Fruit fly (Drosophila melanogaster): ENCODE measurements around the gene Syn.

The Syn gene

dm6 chr3R:10203554-10203953 is 13.1 kb downstream of the Syn start (continued):
- TF ChIP-seq CG10979 (tag; optimal IDR thresholded peaks at IDR 0.05) = peak; percentile 99
- TF ChIP-seq eve (GFP tag; optimal IDR thresholded peaks at IDR 0.05) = peak in 1 of 2 experiments; percentile 55
- no peak for TF ChIP-seq Bdp1 (GFP tag; optimal IDR thresholded peaks at IDR 0.05)
- TF ChIP-seq NC2β (GFP tag; optimal IDR thresholded peaks at IDR 0.05) = peak; percentile 21
- TF ChIP-seq Hr78 (GFP tag; optimal IDR thresholded peaks at IDR 0.05) = no peak
- peak; percentile 79 for TF ChIP-seq CG8388 (GFP tag; optimal IDR thresholded peaks at IDR 0.05)
- TF ChIP-seq CG9437 (GFP tag; optimal IDR thresholded peaks at IDR 0.05) = peak; percentile 28
- TF ChIP-seq CG8290 (GFP tag; optimal IDR thresholded peaks at IDR 0.05) = peak; percentile 14
- TF ChIP-seq CG8290 (tag; optimal IDR thresholded peaks at IDR 0.05) = peak in 1 of 2 experiments; percentile 26
- no peak for TF ChIP-seq CG5953 (GFP tag; IDR thresholded peaks at IDR 0.05)
- TF ChIP-seq CG1603 (tag; optimal IDR thresholded peaks at IDR 0.05) = peak; percentile 53
- no peak for TF ChIP-seq CG42726 (GFP tag; IDR thresholded peaks at IDR 0.05; ENCODE audit: partially characterized antibody)
- TF ChIP-seq CG11456 (GFP tag; IDR thresholded peaks at IDR 0.05) = peak; percentile 59; the same call in 1 of the 3 replicates
- peak; percentile 29 for TF ChIP-seq Camta (GFP tag; optimal IDR thresholded peaks at IDR 0.05)
- TF ChIP-seq tin (GFP tag; optimal IDR thresholded peaks at IDR 0.05) = peak; percentile 41
- peak; percentile 33; the same call in 1 of the 2 replicates for TF ChIP-seq CG31441 (GFP tag; IDR thresholded peaks at IDR 0.05)
- TF ChIP-seq CG15601 (tag; optimal IDR thresholded peaks at IDR 0.05) = peak; percentile 99
- peak; percentile 32 for TF ChIP-seq CG17359 (tag; optimal IDR thresholded peaks at IDR 0.05)
- peak; percentile 26 for TF ChIP-seq pb (GFP tag; optimal IDR thresholded peaks at IDR 0.05)
- peak; percentile 0 for TF ChIP-seq Kr (GFP tag; optimal IDR thresholded peaks at IDR 0.05)
- peak; percentile 98 for TF ChIP-seq CG14965 (GFP tag; optimal IDR thresholded peaks at IDR 0.05; ENCODE audit: borderline replicate concordance)
- TF ChIP-seq CG18619 (GFP tag; optimal IDR thresholded peaks at IDR 0.05) = peak; percentile 8
- TF ChIP-seq ash1 (GFP tag; optimal IDR thresholded peaks at IDR 0.05) = no peak
- no peak for TF ChIP-seq jing (GFP tag; optimal IDR thresholded peaks at IDR 0.05)
- peak; percentile 44 for TF ChIP-seq Sox100B (GFP tag; optimal IDR thresholded peaks at IDR 0.05)
- peak; percentile 33 for TF ChIP-seq Meics (GFP tag; optimal IDR thresholded peaks at IDR 0.05)
- no peak for TF ChIP-seq Mad (GFP tag; optimal IDR thresholded peaks at IDR 0.05)
- TF ChIP-seq CG1529 (GFP tag; optimal IDR thresholded peaks at IDR 0.05) = peak; percentile 6
- peak; percentile 13 for TF ChIP-seq CG15269 (tag; optimal IDR thresholded peaks at IDR 0.05)
- TF ChIP-seq knrl (GFP tag; IDR thresholded peaks at IDR 0.05; ENCODE audit: partially characterized antibody) = peak; percentile 42; the same call in 1 of the 3 replicates
- peak; percentile 56 for TF ChIP-seq unpg (GFP tag; optimal IDR thresholded peaks at IDR 0.05)
- peak; percentile 21 for TF ChIP-seq Asciz (GFP tag; optimal IDR thresholded peaks at IDR 0.05)
- TF ChIP-seq CG2712 (tag; optimal IDR thresholded peaks at IDR 0.05) = peak; percentile 44
- TF ChIP-seq MTF-1 (GFP tag; optimal IDR thresholded peaks at IDR 0.05; ENCODE audit: borderline replicate concordance) = peak; percentile 23
- no peak for TF ChIP-seq otp (GFP tag; IDR thresholded peaks at IDR 0.05)
- peak in 1 of 2 experiments; percentile 45 for TF ChIP-seq bsh (GFP tag; optimal IDR thresholded peaks at IDR 0.05)
- TF ChIP-seq CHES-1-like (GFP tag; optimal IDR thresholded peaks at IDR 0.05) = no peak
- TF ChIP-seq lab (GFP tag; optimal IDR thresholded peaks at IDR 0.05) = peak; percentile 11
- no peak for TF ChIP-seq ham (GFP tag; IDR thresholded peaks at IDR 0.05)
- peak; percentile 10 for TF ChIP-seq Sox102F (GFP tag; optimal IDR thresholded peaks at IDR 0.05)
- TF ChIP-seq Hsf (GFP tag; optimal IDR thresholded peaks at IDR 0.05) = peak; percentile 49
- TF ChIP-seq h (optimal IDR thresholded peaks at IDR 0.05) = no peak
- TF ChIP-seq CG6254 (GFP tag; optimal IDR thresholded peaks at IDR 0.05) = peak; percentile 39
- TF ChIP-seq fd3F (GFP tag; optimal IDR thresholded peaks at IDR 0.05) = no peak
- TF ChIP-seq nmo (GFP tag; optimal IDR thresholded peaks at IDR 0.05) = peak; percentile 17
- TF ChIP-seq gsb-n (tag; optimal IDR thresholded peaks at IDR 0.05) = peak; percentile 22
- TF ChIP-seq CG12769 (tag; optimal IDR thresholded peaks at IDR 0.05) = no peak
- TF ChIP-seq CG12391 (tag; optimal IDR thresholded peaks at IDR 0.05) = no peak
- TF ChIP-seq Trl (optimal IDR thresholded peaks at IDR 0.05) = no peak
- no peak for TF ChIP-seq Trl (GFP tag; optimal IDR thresholded peaks at IDR 0.05)

Measured in whole organism, embryonic.